Worm (Caenorhabditis elegans) whole organism, young adult: ENCODE results near the gene T23B7.3.

Experiments used
- D2030.7 ChIP-seq: fragments of 200-800 bp; sonication (Bioruptor generic); IDR thresholded peaks from 2 replicates; pipeline ENCODE4 v1.3.6; 2022; ENCODE audit warnings: missing genetic modification reagents, missing genetic modification characterization, missing compliant biosample characterization
- Y95B8A.8 ChIP-seq: fragments of 200-800 bp; sonication (Bioruptor generic); IDR thresholded peaks from 2 replicates; pipeline ENCODE4 v1.3.6; 2022; ENCODE audit warnings: missing genetic modification reagents, missing genetic modification characterization, missing compliant biosample characterization
- ama-1 ChIP-seq, 3 experiments: fragments of 150-350 bp in 1 of 3; sonication (generic microtip) in 2 of 3; optimal IDR thresholded peaks; 2 replicates each; lab custom pipeline; 2014 to 2018; ENCODE audit warnings: missing biosample characterization in 2 of 3, missing genetic modification characterization in 2 of 3, missing genetic modification reagents in 2 of 3
- die-1 ChIP-seq: sonication (generic microtip); optimal IDR thresholded peaks from 2 replicates; lab custom pipeline; 2016; ENCODE audit warnings: missing genotype, mild to moderate bottlenecking, missing genetic modification characterization, missing compliant biosample characterization
- egl-18 ChIP-seq: fragments of 200-800 bp; sonication (Bioruptor generic); IDR thresholded peaks from 2 replicates; pipeline ENCODE4 v1.3.6; 2022; ENCODE audit warnings: missing genetic modification reagents, missing genetic modification characterization, missing compliant biosample characterization
- fkh-3 ChIP-seq: sonication (generic microtip); optimal IDR thresholded peaks from 2 replicates; lab custom pipeline; 2016; ENCODE audit warnings: mild to moderate bottlenecking, missing genetic modification characterization, missing compliant biosample characterization
- hmg-20 ChIP-seq: fragments of 200-800 bp; sonication (Bioruptor generic); IDR thresholded peaks from 2 replicates; pipeline ENCODE4 v1.3.6; 2022; ENCODE audit warnings: missing genetic modification reagents, missing genetic modification characterization, missing compliant biosample characterization
- hsf-1 ChIP-seq: fragments of 200-800 bp; sonication (Bioruptor generic); IDR thresholded peaks from 2 replicates; pipeline ENCODE4 v1.3.6; 2022; ENCODE audit warnings: missing genetic modification reagents, missing genetic modification characterization, missing compliant biosample characterization
- lin-54 ChIP-seq: fragments of 200-800 bp; sonication (Bioruptor generic); optimal IDR thresholded peaks from 2 replicates; lab custom pipeline; 2018; ENCODE audit warnings: mild to moderate bottlenecking, missing genetic modification characterization, missing compliant biosample characterization
- madf-6 ChIP-seq: fragments of 200-800 bp; sonication (Bioruptor generic); IDR thresholded peaks from 2 replicates; pipeline ENCODE4 v1.3.6; 2022; ENCODE audit warnings: missing genetic modification reagents, missing genetic modification characterization, missing compliant biosample characterization
- pha-4 ChIP-seq: fragments of 150-350 bp; sonication (generic microtip); optimal IDR thresholded peaks from 2 replicates; lab custom pipeline; 2014; ENCODE audit warnings: missing biosample characterization, missing genetic modification reagents, missing genetic modification characterization
- rpc-1 ChIP-seq, 2 experiments: fragments of 150-350 bp in 1 of 2; sonication (generic microtip) in 1 of 2; optimal IDR thresholded peaks; 2 replicates each; lab custom pipeline; 2014 to 2018; ENCODE audit warnings: missing biosample characterization in 1 of 2, missing genetic modification characterization in 1 of 2, missing genetic modification reagents in 1 of 2, missing genotype in 1 of 2

ce11 chrII:4870691-4871090 lies 20.7 kb downstream of the T23B7.3 start, which contains the start of gene col-20:
- TF ChIP-seq egl-18 (GFP tag; lab: Robert Waterston, UW) (no peak), fkh-3 (tag; lab: Kevin White, UChicago) (no peak), rpc-1 (optimal IDR thresholded peaks at IDR 0.05; lab: Kevin White, UChicago) (no peak), rpc-1 (tag; optimal IDR thresholded peaks at IDR 0.05; lab: Kevin White, UChicago) (no peak), D2030.7 (GFP tag; lab: Robert Waterston, UW) (no peak), die-1 (tag; lab: Kevin White, UChicago) (no peak), hmg-20 (GFP tag; lab: Robert Waterston, UW) (no peak), madf-6 (no peak), Y95B8A.8 (no peak), pha-4 (no peak), lin-54 (GFP tag; lab: Kevin White, UChicago) (no peak), ama-1 (optimal IDR thresholded peaks at IDR 0.05; lab: Kevin White, UChicago) (no peak), ama-1 (GFP tag; optimal IDR thresholded peaks at IDR 0.05; lab: Kevin White, UChicago) (no peak), hsf-1 (no peak)
